Worm (Caenorhabditis elegans) whole organism, L4 larva: ENCODE data around the gene cah-4.

Experiments
- ceh-28 ChIP-seq: fragments of 150-350 bp; optimal IDR thresholded peaks from 2 replicates; lab custom pipeline; 2014; ENCODE audit warnings: missing biosample characterization, missing genetic modification reagents, missing genetic modification characterization
- daf-12 ChIP-seq: fragments of 150-350 bp; optimal IDR thresholded peaks from 2 replicates; lab custom pipeline; 2014; ENCODE audit warnings: missing biosample characterization, missing genetic modification reagents, missing genetic modification characterization
- jun-1 ChIP-seq: fragments of 150-350 bp; optimal IDR thresholded peaks from 2 replicates; lab custom pipeline; 2014; ENCODE audit warnings: missing biosample characterization, missing genetic modification reagents, missing genetic modification characterization
- nhr-11 ChIP-seq: fragments of 150-350 bp; optimal IDR thresholded peaks from 2 replicates; lab custom pipeline; 2014; ENCODE audit warnings: missing biosample characterization, missing genetic modification characterization
- nhr-6 ChIP-seq: fragments of 150-350 bp; optimal IDR thresholded peaks from 2 replicates; lab custom pipeline; 2014; ENCODE audit warnings: missing biosample characterization, missing genetic modification characterization
- zag-1 ChIP-seq: fragments of 150-350 bp; optimal IDR thresholded peaks from 2 replicates; lab custom pipeline; 2014; ENCODE audit warnings: missing biosample characterization, missing genetic modification characterization

DNA sequence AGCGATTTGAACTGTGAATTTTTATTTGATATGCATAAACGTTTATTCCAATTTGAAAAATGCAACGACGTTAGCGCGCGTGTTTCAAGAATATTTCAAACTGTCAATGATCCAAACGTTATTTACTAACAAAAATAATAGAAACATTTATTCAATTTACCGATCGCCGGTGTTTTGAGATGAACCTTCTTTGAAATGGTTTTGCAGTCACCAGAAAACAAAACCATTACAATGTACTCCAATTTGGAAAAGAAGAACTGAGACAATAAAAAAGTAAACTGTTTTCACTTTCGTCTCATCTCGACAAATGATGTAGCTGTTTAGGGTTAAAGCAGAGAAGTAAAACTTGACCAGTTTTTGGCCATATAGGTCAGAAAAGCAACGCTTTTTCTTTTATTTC is 35.1 kb upstream of the cah-4 start, which contains the start of gene H06A10.1:
- TF ChIP-seq daf-12, result no peak
- no peak for TF ChIP-seq jun-1 (tag; lab: Kevin White, UChicago)
- TF ChIP-seq zag-1, result no peak
- no peak for TF ChIP-seq nhr-11 (tag; lab: Kevin White, UChicago)
- TF ChIP-seq ceh-28 (tag; lab: Kevin White, UChicago), result no peak
- no peak for TF ChIP-seq nhr-6 (tag; lab: Kevin White, UChicago)
